Worm (Caenorhabditis elegans) whole organism, L1 larva: ENCODE measurements around the gene srg-1.

ENCODE experiments used
- Y116A8C.19 ChIP-seq: sonication (generic microtip); optimal IDR thresholded peaks from 2 replicates; lab custom pipeline; 2016; ENCODE audit warnings: missing compliant biosample characterization, missing genetic modification characterization, borderline replicate concordance
- aha-1 ChIP-seq: fragments of 150-350 bp; optimal IDR thresholded peaks from 2 replicates; lab custom pipeline; 2014; ENCODE audit warnings: missing biosample characterization, missing genetic modification characterization
- alr-1 ChIP-seq: fragments of 200-800 bp; sonication (Bioruptor generic); optimal IDR thresholded peaks from 2 replicates; lab custom pipeline; 2018; ENCODE audit warnings: borderline replicate concordance, mild to moderate bottlenecking, missing genetic modification characterization, missing compliant biosample characterization
- aly-2 ChIP-seq: fragments of 150-350 bp; optimal IDR thresholded peaks from 2 replicates; lab custom pipeline; 2014; ENCODE audit warnings: missing biosample characterization, missing genetic modification characterization
- ama-1 ChIP-seq: fragments of 150-350 bp; optimal IDR thresholded peaks from 2 replicates; lab custom pipeline; 2014
- blmp-1 ChIP-seq: fragments of 150-350 bp; optimal IDR thresholded peaks from 2 replicates; lab custom pipeline; 2014; ENCODE audit warnings: missing biosample characterization, missing genetic modification characterization
- ceh-63 ChIP-seq: fragments of 200-800 bp; sonication (Bioruptor generic); optimal IDR thresholded peaks from 2 replicates; lab custom pipeline; 2018; ENCODE audit warnings: mild to moderate bottlenecking, missing genetic modification characterization, missing compliant biosample characterization
- ceh-82 ChIP-seq, 3 experiments: fragments of 150-350 bp in 1 of 3; sonication (generic microtip) in 2 of 3; optimal IDR thresholded peaks; 2 replicates each; lab custom pipeline; 2014 to 2017; ENCODE audit warnings: missing biosample characterization in 3 of 3, missing genetic modification characterization in 3 of 3
- ceh-88 ChIP-seq: fragments of 200-800 bp; sonication (Bioruptor generic); IDR thresholded peaks from 2 replicates; pipeline ENCODE4 v1.3.6; 2022; ENCODE audit warnings: missing genetic modification characterization, missing compliant biosample characterization
- dpl-1 ChIP-seq, 3 experiments: fragments of 150-350 bp in 2 of 3; sonication (generic microtip) in 1 of 3; optimal IDR thresholded peaks; 2 replicates each; lab custom pipeline; 2014 to 2017; ENCODE audit warnings: missing biosample characterization in 3 of 3, missing genetic modification characterization in 3 of 3, missing genetic modification reagents in 3 of 3
- efl-1 ChIP-seq, 4 experiments: fragments of 150-350 bp; optimal IDR thresholded peaks in 3 of 4; peaks in 1 of 4; 1 replicate in 1 of 4; 2 replicates in 3 of 4; lab custom pipeline; 2014; ENCODE audit warnings: missing biosample characterization in 2 of 4, missing genetic modification characterization in 2 of 4, missing genetic modification reagents in 2 of 4
- efl-3 ChIP-seq: fragments of 200-800 bp; sonication (Bioruptor generic); optimal IDR thresholded peaks from 2 replicates; lab custom pipeline; 2018; ENCODE audit warnings: mild to moderate bottlenecking, missing genetic modification characterization, missing compliant biosample characterization
- egl-13 ChIP-seq: sonication (generic microtip); optimal IDR thresholded peaks from 2 replicates; lab custom pipeline; 2016; ENCODE audit warnings: missing genotype, missing genetic modification reagents, missing genetic modification characterization, missing compliant biosample characterization
- elt-3 ChIP-seq, 6 experiments: fragments of 150-350 bp in 1 of 6; sonication (generic microtip); optimal IDR thresholded peaks; 2 replicates each; lab custom pipeline; 2017 to 2018; ENCODE audit warnings: missing biosample characterization in 6 of 6, missing genetic modification characterization in 6 of 6, inconsistent platforms in 1 of 6
- fkh-10 ChIP-seq: sonication (generic microtip); optimal IDR thresholded peaks from 2 replicates; lab custom pipeline; 2017; ENCODE audit warnings: missing biosample characterization, missing genetic modification reagents, missing genetic modification characterization
- fkh-8 ChIP-seq: sonication (generic microtip); optimal IDR thresholded peaks from 2 replicates; lab custom pipeline; 2016; ENCODE audit warnings: mild to moderate bottlenecking, missing genetic modification characterization, missing compliant biosample characterization
- hlh-17 ChIP-seq: fragments of 200-800 bp; sonication (Bioruptor generic); optimal IDR thresholded peaks from 2 replicates; lab custom pipeline; 2018; ENCODE audit warnings: missing genetic modification characterization, mild to moderate bottlenecking, missing compliant biosample characterization, moderate library complexity, borderline replicate concordance
- hlh-4 ChIP-seq: sonication (generic microtip); optimal IDR thresholded peaks from 2 replicates; lab custom pipeline; 2016; ENCODE audit warnings: mild to moderate bottlenecking, missing genetic modification characterization, missing compliant biosample characterization
- hpl-2 ChIP-seq: fragments of 150-350 bp; optimal IDR thresholded peaks from 2 replicates; lab custom pipeline; 2014; ENCODE audit warnings: missing biosample characterization, missing genetic modification reagents, missing genetic modification characterization
- irx-1 ChIP-seq: sonication (generic microtip); optimal IDR thresholded peaks from 2 replicates; lab custom pipeline; 2016; ENCODE audit warnings: missing genetic modification characterization, missing compliant biosample characterization
- isw-1 ChIP-seq: fragments of 200-800 bp; sonication (Bioruptor generic); IDR thresholded peaks from 2 replicates; pipeline ENCODE4 v1.3.6; 2022; ENCODE audit warnings: missing genetic modification characterization, missing compliant biosample characterization
- jun-1 ChIP-seq: fragments of 150-350 bp; optimal IDR thresholded peaks from 2 replicates; lab custom pipeline; 2014; ENCODE audit warnings: missing biosample characterization, missing genetic modification reagents, missing genetic modification characterization
- lin-13 ChIP-seq: fragments of 150-350 bp; optimal IDR thresholded peaks from 2 replicates; lab custom pipeline; 2014; ENCODE audit warnings: missing biosample characterization, missing genetic modification reagents, missing genetic modification characterization
- lin-14 ChIP-seq: fragments of 200-800 bp; sonication (Bioruptor generic); optimal IDR thresholded peaks from 2 replicates; lab custom pipeline; 2018; ENCODE audit warnings: mild to moderate bottlenecking, missing genetic modification characterization, moderate library complexity, missing compliant biosample characterization
- lin-15B ChIP-seq: fragments of 150-350 bp; sonication (generic microtip); optimal IDR thresholded peaks from 3 replicates; lab custom pipeline; 2014; ENCODE audit warnings: missing biosample characterization, missing genetic modification characterization
- lin-35 ChIP-seq, 2 experiments: fragments of 150-350 bp; optimal IDR thresholded peaks; 2 replicates each; lab custom pipeline; 2014; ENCODE audit warnings: missing biosample characterization in 2 of 2, missing genetic modification characterization in 2 of 2, missing genetic modification reagents in 2 of 2
- lir-3 ChIP-seq: sonication (generic microtip); optimal IDR thresholded peaks from 2 replicates; lab custom pipeline; 2016; ENCODE audit warnings: mild to moderate bottlenecking, missing genetic modification characterization, moderate library complexity, missing compliant biosample characterization; ENCODE audit not compliant: poor library complexity
- lsy-2 ChIP-seq, 2 experiments: fragments of 150-350 bp; optimal IDR thresholded peaks; 2 replicates each; lab custom pipeline; 2014; ENCODE audit warnings: missing biosample characterization in 2 of 2, missing genetic modification characterization in 2 of 2
- mef-2 ChIP-seq: fragments of 150-350 bp; optimal IDR thresholded peaks from 2 replicates; lab custom pipeline; 2014; ENCODE audit warnings: missing biosample characterization, missing genetic modification characterization
- mep-1 ChIP-seq: fragments of 150-350 bp; optimal IDR thresholded peaks from 2 replicates; lab custom pipeline; 2014; ENCODE audit warnings: missing biosample characterization, missing genetic modification characterization
- nhr-19 ChIP-seq: fragments of 200-800 bp; sonication (Bioruptor generic); conservative IDR thresholded peaks from 2 replicates; pipeline ENCODE4 v1.3.6; 2022; ENCODE audit warnings: missing genetic modification characterization, missing compliant biosample characterization
- nhr-20 ChIP-seq: sonication (generic microtip); optimal IDR thresholded peaks from 2 replicates; lab custom pipeline; 2016; ENCODE audit warnings: mild to moderate bottlenecking, missing genetic modification characterization, missing compliant biosample characterization
- nhr-237 ChIP-seq: fragments of 150-350 bp; optimal IDR thresholded peaks from 2 replicates; lab custom pipeline; 2014; ENCODE audit warnings: missing biosample characterization, missing genetic modification characterization
- nhr-28 ChIP-seq: fragments of 150-350 bp; optimal IDR thresholded peaks from 2 replicates; lab custom pipeline; 2014; ENCODE audit warnings: missing biosample characterization, missing genetic modification characterization
- nhr-47 ChIP-seq: sonication (generic microtip); optimal IDR thresholded peaks from 2 replicates; lab custom pipeline; 2016; ENCODE audit warnings: mild to moderate bottlenecking, missing genetic modification characterization, moderate library complexity, missing compliant biosample characterization
- nhr-76 ChIP-seq: sonication (generic microtip); optimal IDR thresholded peaks from 2 replicates; lab custom pipeline; 2017; ENCODE audit warnings: missing biosample characterization, missing genetic modification characterization
- nhr-90 ChIP-seq: sonication (generic microtip); optimal IDR thresholded peaks from 2 replicates; lab custom pipeline; 2016; ENCODE audit warnings: mild to moderate bottlenecking, missing genetic modification characterization, missing compliant biosample characterization; ENCODE audit not compliant: poor library complexity
- pag-3 ChIP-seq: sonication (generic microtip); optimal IDR thresholded peaks from 2 replicates; lab custom pipeline; 2017; ENCODE audit warnings: missing genetic modification characterization, mild to moderate bottlenecking, missing compliant biosample characterization, antibody characterized with exemption, borderline replicate concordance; ENCODE audit not compliant: insufficient read depth
- pax-3 ChIP-seq: fragments of 200-800 bp; sonication (Bioruptor generic); optimal IDR thresholded peaks from 2 replicates; lab custom pipeline; 2018; ENCODE audit warnings: mild to moderate bottlenecking, missing genetic modification characterization, moderate library complexity, missing compliant biosample characterization
- snpc-4 ChIP-seq: fragments of 150-350 bp; optimal IDR thresholded peaks from 2 replicates; lab custom pipeline; 2014; ENCODE audit warnings: missing biosample characterization, missing genetic modification characterization
- sox-4 ChIP-seq: sonication (generic microtip); optimal IDR thresholded peaks from 2 replicates; lab custom pipeline; 2016; ENCODE audit warnings: missing genetic modification characterization, missing compliant biosample characterization
- sup-37 ChIP-seq: fragments of 200-800 bp; sonication (Bioruptor generic); optimal IDR thresholded peaks from 2 replicates; lab custom pipeline; 2018; ENCODE audit warnings: mild to moderate bottlenecking, missing genetic modification characterization, missing compliant biosample characterization
- swsn-7 ChIP-seq: sonication (generic microtip); optimal IDR thresholded peaks from 2 replicates; lab custom pipeline; 2016; ENCODE audit warnings: missing genetic modification characterization, missing compliant biosample characterization
- tbx-2 ChIP-seq: sonication (generic microtip); optimal IDR thresholded peaks from 2 replicates; lab custom pipeline; 2016; ENCODE audit warnings: missing genetic modification characterization, missing compliant biosample characterization
- tlp-1 ChIP-seq: fragments of 150-350 bp; optimal IDR thresholded peaks from 2 replicates; lab custom pipeline; 2014; ENCODE audit warnings: missing biosample characterization, missing genetic modification characterization
- unc-30 ChIP-seq: sonication (generic microtip); optimal IDR thresholded peaks from 2 replicates; lab custom pipeline; 2017; ENCODE audit warnings: missing biosample characterization, missing genetic modification characterization
- unc-62 ChIP-seq: fragments of 150-350 bp; optimal IDR thresholded peaks from 2 replicates; lab custom pipeline; 2014; ENCODE audit warnings: missing biosample characterization, missing genetic modification reagents, missing genetic modification characterization
- unc-86 ChIP-seq: sonication (generic microtip); optimal IDR thresholded peaks from 2 replicates; lab custom pipeline; 2016; ENCODE audit warnings: missing genetic modification characterization, missing compliant biosample characterization
- vab-15 ChIP-seq: sonication (generic microtip); optimal IDR thresholded peaks from 2 replicates; lab custom pipeline; 2017; ENCODE audit warnings: missing genotype, mild to moderate bottlenecking, missing genetic modification characterization, missing compliant biosample characterization
- xbp-1 ChIP-seq: sonication (generic microtip); optimal IDR thresholded peaks from 2 replicates; lab custom pipeline; 2016; ENCODE audit warnings: missing genetic modification characterization, missing compliant biosample characterization

The srg-1 gene

DNA sequence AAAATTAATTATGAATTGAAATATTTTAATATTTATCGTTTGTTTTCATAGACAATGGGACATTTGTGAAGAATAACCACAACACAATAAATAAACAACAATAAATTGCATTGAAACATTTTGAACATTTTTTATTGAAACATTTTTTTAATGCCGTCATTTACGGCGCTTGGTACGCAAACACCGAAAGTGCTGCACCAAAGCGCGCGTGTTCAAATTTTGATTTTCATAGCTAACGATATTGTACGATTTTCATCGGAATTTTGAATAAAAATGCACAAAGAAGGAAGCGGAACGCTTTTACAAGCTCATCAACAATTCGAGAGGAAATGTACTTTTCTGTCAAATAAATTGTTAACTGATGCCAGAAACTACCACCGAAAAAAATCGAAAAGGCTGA lies 45.6 kb upstream of the srg-1 start (continued):
- TF ChIP-seq isw-1 (GFP tag; lab: Robert Waterston, UW) (no peak), nhr-28 (tag; lab: Kevin White, UChicago) (no peak), hpl-2 (no peak)
- TF ChIP-seq, all 84 proteins: peak for 5

- no peak for TF ChIP-seq aha-1
- TF ChIP-seq tlp-1 (tag; lab: Kevin White, UChicago) = no peak
- TF ChIP-seq aly-2 (tag; lab: Kevin White, UChicago) = no peak
- peak; percentile 61 for TF ChIP-seq ama-1 (lab: Kevin White, UChicago)
- no peak for TF ChIP-seq nhr-76 (tag; lab: Kevin White, UChicago)
- peak; percentile 83 for TF ChIP-seq tbx-2 (tag; lab: Kevin White, UChicago)
- peak; percentile 66 for TF ChIP-seq irx-1 (tag; lab: Kevin White, UChicago)
- TF ChIP-seq lin-13 = peak; percentile 68
- TF ChIP-seq dpl-1 (GFP tag; optimal IDR thresholded peaks at IDR 0.05; lab: Kevin White, UChicago) = peak; percentile 75 to 81 (median 78)
- TF ChIP-seq unc-62 (GFP tag; lab: Kevin White, UChicago) = no peak
- TF ChIP-seq elt-3 (tag; optimal IDR thresholded peaks at IDR 0.05; lab: Kevin White, UChicago) = peak in 3 of 6 experiments; percentile 22 to 92 (median 88)
- peak; percentile 76 for TF ChIP-seq nhr-19 (GFP tag; lab: Robert Waterston, UW)
- no peak for TF ChIP-seq lir-3
- TF ChIP-seq lsy-2 (tag; optimal IDR thresholded peaks at IDR 0.05; lab: Kevin White, UChicago) = peak; percentile 77 to 92
- peak; percentile 88 for TF ChIP-seq nhr-20 (tag; lab: Kevin White, UChicago)
- TF ChIP-seq pag-3 = peak; percentile 98
- TF ChIP-seq Y116A8C.19 (tag; lab: Kevin White, UChicago) = no peak
- peak; percentile 37 for TF ChIP-seq lin-15B
- peak; percentile 63 for TF ChIP-seq jun-1 (tag; lab: Kevin White, UChicago)
- no peak for TF ChIP-seq ceh-63 (GFP tag; lab: Kevin White, UChicago)
- peak; percentile 23 for TF ChIP-seq vab-15 (tag; lab: Kevin White, UChicago)
- TF ChIP-seq sox-4 (tag; lab: Kevin White, UChicago) = no peak
- peak; percentile 45 for TF ChIP-seq pax-3
- TF ChIP-seq unc-86 (tag; lab: Kevin White, UChicago) = peak; percentile 75
- TF ChIP-seq lin-14 = peak; percentile 96
- TF ChIP-seq blmp-1 (tag; lab: Kevin White, UChicago) = peak; percentile 67
- TF ChIP-seq hlh-4 (tag; lab: Kevin White, UChicago) = no peak
- peak; percentile 34 for TF ChIP-seq mef-2 (tag; lab: Kevin White, UChicago)
- peak; percentile 63 for TF ChIP-seq ceh-88 (GFP tag; lab: Robert Waterston, UW)
- TF ChIP-seq fkh-8 (tag; lab: Kevin White, UChicago) = peak; percentile 82
- TF ChIP-seq nhr-90 (tag; lab: Kevin White, UChicago) = peak; percentile 76
- peak; percentile 28 to 80 (median 45) for TF ChIP-seq ceh-82 (tag; optimal IDR thresholded peaks at IDR 0.05; lab: Kevin White, UChicago)
- no peak for TF ChIP-seq fkh-10 (GFP tag; lab: Kevin White, UChicago)
- peak; percentile 80 for TF ChIP-seq swsn-7 (tag; lab: Kevin White, UChicago)
- no peak for TF ChIP-seq efl-3 (GFP tag; lab: Kevin White, UChicago)
- peak; percentile 80 to 84 for TF ChIP-seq efl-1 (optimal IDR thresholded peaks at IDR 0.05; lab: Kevin White, UChicago)
- TF ChIP-seq efl-1 (GFP tag; optimal IDR thresholded peaks at IDR 0.05 in 1 of 2; lab: Kevin White, UChicago) = peak; percentile 73 to 97
- no peak for TF ChIP-seq snpc-4 (tag; lab: Kevin White, UChicago)
- TF ChIP-seq unc-30 (tag; lab: Kevin White, UChicago) = no peak
- TF ChIP-seq nhr-47 (tag; lab: Kevin White, UChicago) = peak; percentile 69
- no peak for TF ChIP-seq egl-13 (tag; lab: Kevin White, UChicago)
- TF ChIP-seq nhr-237 (tag; lab: Kevin White, UChicago) = no peak
- TF ChIP-seq xbp-1 (tag; lab: Kevin White, UChicago) = peak; percentile 74
- no peak for TF ChIP-seq alr-1 (tag; lab: Kevin White, UChicago)
- peak; percentile 91 for TF ChIP-seq mep-1 (tag; lab: Kevin White, UChicago)
- TF ChIP-seq sup-37 (GFP tag; lab: Kevin White, UChicago) = peak; percentile 15
- peak; percentile 78 to 84 for TF ChIP-seq lin-35 (GFP tag; optimal IDR thresholded peaks at IDR 0.05; lab: Kevin White, UChicago)
- no peak for TF ChIP-seq hlh-17 (GFP tag; lab: Kevin White, UChicago)
These were observed 45.0 kb upstream of the srg-1 start, which contains the start of gene F47D12.9 for ce11 chrIII:6303114-6303647. TSS of gene F47D12.9 (minus strand) at chrIII:6303380.
